Fruit fly (Drosophila melanogaster) whole organism, wandering third instar larva: Measurements from ENCODE around the gene Sgs7.
A peak's percentile ranks its signal among the peaks of the same experiment; 100 is the strongest.

Source experiments
- CG32264 ChIP-seq: fragments of 200-800 bp; sonication (Bioruptor generic); optimal IDR thresholded peaks from 2 replicates; lab custom pipeline; 2016; ENCODE audit warnings: missing biosample characterization, missing genetic modification characterization
- CG9705 ChIP-seq: fragments of 200-800 bp; sonication (Bioruptor generic); optimal IDR thresholded peaks from 2 replicates; lab custom pipeline; 2018; ENCODE audit warnings: missing biosample characterization, mild to moderate bottlenecking, missing genetic modification characterization
- CrebA ChIP-seq: fragments of 200-800 bp; sonication (Bioruptor generic); optimal IDR thresholded peaks from 2 replicates; lab custom pipeline; 2016; ENCODE audit warnings: missing biosample characterization, mild to moderate bottlenecking, missing genetic modification characterization, borderline replicate concordance
- Dif ChIP-seq: fragments of 200-275, 200-300 bp; sonication (Bioruptor generic); optimal IDR thresholded peaks from 2 replicates; lab custom pipeline; 2018; ENCODE audit warnings: missing biosample characterization, missing genetic modification characterization; ENCODE audit not compliant: partially characterized antibody
- GATAd ChIP-seq: sonication (Bioruptor generic); optimal IDR thresholded peaks from 2 replicates; lab custom pipeline; 2016; ENCODE audit warnings: missing biosample characterization, missing genetic modification characterization
- HLH106 ChIP-seq: fragments of 200-800 bp; optimal IDR thresholded peaks from 3 replicates; lab custom pipeline; 2019; ENCODE audit warnings: missing biosample characterization, mild to moderate bottlenecking, missing genetic modification characterization, moderate library complexity
- Hnf4 ChIP-seq: fragments of 200-800 bp; sonication (Bioruptor generic); optimal IDR thresholded peaks from 2 replicates; lab custom pipeline; 2016; ENCODE audit warnings: missing biosample characterization, mild to moderate bottlenecking, missing genetic modification characterization
- Hr83 ChIP-seq: fragments of 200-300 bp; sonication (Bioruptor generic); optimal IDR thresholded peaks from 2 replicates; lab custom pipeline; 2016; ENCODE audit warnings: missing biosample characterization, mild to moderate bottlenecking, missing genetic modification characterization, moderate library complexity; ENCODE audit not compliant: poor library complexity, severe bottlenecking
- Jra ChIP-seq: sonication (Bioruptor generic); optimal IDR thresholded peaks from 2 replicates; lab custom pipeline; 2016; ENCODE audit warnings: missing biosample characterization, missing genetic modification characterization
- Mio ChIP-seq: sonication (Bioruptor generic); optimal IDR thresholded peaks from 2 replicates; lab custom pipeline; 2016; ENCODE audit warnings: missing biosample characterization, missing genetic modification characterization
- Myc ChIP-seq: fragments of >200 bp; optimal IDR thresholded peaks from 2 replicates; lab custom pipeline; 2017
- N ChIP-seq: fragments of >200 bp; optimal IDR thresholded peaks from 2 replicates; lab custom pipeline; 2018; ENCODE audit warnings: missing biosample characterization, missing external identifiers, missing genetic modification characterization
- OdsH ChIP-seq: fragments of 200-800 bp; sonication (Bioruptor generic); optimal IDR thresholded peaks from 2 replicates; lab custom pipeline; 2016; ENCODE audit warnings: missing biosample characterization, mild to moderate bottlenecking, missing genetic modification characterization
- Rel ChIP-seq, 2 experiments: fragments of 200-800 bp; sonication (Bioruptor generic) in 1 of 2; optimal IDR thresholded peaks; 2 replicates in 1 of 2; 3 replicates in 1 of 2; lab custom pipeline; 2016 to 2019; ENCODE audit warnings: mild to moderate bottlenecking in 2 of 2, missing biosample characterization in 2 of 2, missing genetic modification characterization in 2 of 2, moderate library complexity in 1 of 2
- Sp1 ChIP-seq: fragments of 200-800 bp; sonication (Bioruptor generic); optimal IDR thresholded peaks from 3 replicates; lab custom pipeline; 2019; ENCODE audit warnings: missing biosample characterization, mild to moderate bottlenecking, missing genetic modification characterization, moderate library complexity
- Vsx2 ChIP-seq: fragments of 200-300, 225-300 bp; sonication (Bioruptor generic); optimal IDR thresholded peaks from 2 replicates; lab custom pipeline; 2018; ENCODE audit warnings: missing biosample characterization, missing genetic modification characterization; ENCODE audit not compliant: partially characterized antibody
- br ChIP-seq: fragments of 200-800 bp; sonication (Bioruptor generic); optimal IDR thresholded peaks from 2 replicates; lab custom pipeline; 2016; ENCODE audit warnings: missing biosample characterization, missing genetic modification characterization
- brk ChIP-seq: fragments of 200-800 bp; sonication (Bioruptor generic); optimal IDR thresholded peaks from 2 replicates; lab custom pipeline; 2016; ENCODE audit warnings: missing biosample characterization, mild to moderate bottlenecking, missing genetic modification characterization
- dl ChIP-seq, 2 experiments: fragments of 175-275, 200-275 bp in 1 of 2; fragments of 200-275 bp in 1 of 2; sonication (Bioruptor generic); optimal IDR thresholded peaks; lab custom pipeline; 2018; ENCODE audit warnings: mild to moderate bottlenecking in 2 of 2, missing biosample characterization in 2 of 2, missing genetic modification characterization in 2 of 2, moderate library complexity in 2 of 2; ENCODE audit not compliant: partially characterized antibody in 2 of 2, insufficient read depth in 1 of 2
- dmrt93B ChIP-seq: fragments of 200-800 bp; sonication (Bioruptor generic); optimal IDR thresholded peaks from 2 replicates; lab custom pipeline; 2018; ENCODE audit warnings: missing biosample characterization, mild to moderate bottlenecking, missing genetic modification characterization
- ey ChIP-seq: fragments of 200-800 bp; sonication (Bioruptor generic); optimal IDR thresholded peaks from 2 replicates; lab custom pipeline; 2016; ENCODE audit warnings: missing biosample characterization, missing genetic modification characterization
- foxo ChIP-seq, 2 experiments: fragments of 200-800 bp; sonication (Bioruptor generic); optimal IDR thresholded peaks; 2 replicates in 1 of 2; 3 replicates in 1 of 2; lab custom pipeline; 2016 to 2017; ENCODE audit warnings: missing biosample characterization in 2 of 2, missing genetic modification characterization in 2 of 2
- fru ChIP-seq: fragments of 200-800 bp; sonication (Bioruptor generic); optimal IDR thresholded peaks from 3 replicates; lab custom pipeline; 2016; ENCODE audit warnings: missing biosample characterization, mild to moderate bottlenecking, missing genetic modification characterization
- h ChIP-seq: fragments of 200-800 bp; sonication (Bioruptor generic); optimal IDR thresholded peaks from 3 replicates; lab custom pipeline; 2016; ENCODE audit warnings: missing biosample characterization, mild to moderate bottlenecking, missing genetic modification characterization
- lola ChIP-seq: fragments of >200 bp; optimal IDR thresholded peaks from 2 replicates; lab custom pipeline; 2017; ENCODE audit warnings: missing biosample characterization, missing genetic modification characterization
- pan ChIP-seq: fragments of >200 bp; optimal IDR thresholded peaks from 2 replicates; lab custom pipeline; 2017
- psq ChIP-seq: fragments of 200-800 bp; sonication (Bioruptor generic); optimal IDR thresholded peaks from 3 replicates; lab custom pipeline; 2017; ENCODE audit warnings: missing biosample characterization, mild to moderate bottlenecking, missing genetic modification characterization, moderate library complexity
- rgr ChIP-seq: fragments of 200-800 bp; sonication (Bioruptor generic); optimal IDR thresholded peaks from 3 replicates; lab custom pipeline; 2016; ENCODE audit warnings: missing biosample characterization, mild to moderate bottlenecking, missing genetic modification characterization
- sv ChIP-seq: fragments of 200-800 bp; sonication (Bioruptor generic); optimal IDR thresholded peaks from 3 replicates; lab custom pipeline; 2016; ENCODE audit warnings: missing biosample characterization, missing genetic modification characterization
- tai ChIP-seq: sonication (Bioruptor generic); optimal IDR thresholded peaks from 2 replicates; lab custom pipeline; 2016; ENCODE audit warnings: missing biosample characterization, missing genetic modification characterization
- woc ChIP-seq: sonication (Bioruptor generic); optimal IDR thresholded peaks from 2 replicates; lab custom pipeline; 2016; ENCODE audit warnings: missing biosample characterization, mild to moderate bottlenecking, missing genetic modification characterization

Gene Sgs7

DNA sequence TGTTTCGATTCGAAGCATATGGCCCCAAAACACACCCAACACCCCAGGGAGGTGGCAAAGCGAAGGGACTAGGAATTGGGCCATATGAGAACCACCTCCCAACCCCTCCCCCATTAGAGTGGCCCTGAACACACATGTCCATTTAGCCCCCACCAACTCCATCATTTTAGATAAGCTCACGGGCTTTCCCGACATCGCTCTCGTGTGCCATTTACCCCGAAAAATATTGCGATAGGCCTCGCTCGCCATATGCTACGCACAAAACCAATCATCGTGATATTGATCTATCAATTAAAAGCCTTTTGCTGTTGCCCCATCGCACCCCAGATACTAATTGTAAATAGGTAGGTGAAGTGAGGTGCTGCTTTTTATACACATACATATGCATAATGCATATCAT lies 20.7 kb downstream of the Sgs7 start:
- TF ChIP-seq CG32264 (no peak), Rel (GFP tag; optimal IDR thresholded peaks at IDR 0.05; lab: Kevin White, UChicago) (no peak), Rel (tag; optimal IDR thresholded peaks at IDR 0.05; lab: Kevin White, UChicago) (peak; percentile 92)

dm6 chr3L:11531300-11531699 lies 21.6 kb downstream of the Sgs7 start:
- TF ChIP-seq Dif (GFP tag; lab: Kevin White, UChicago) = no peak
- TF ChIP-seq fru = peak; percentile 62
- no peak for TF ChIP-seq dmrt93B (GFP tag; lab: Kevin White, UChicago)
- TF ChIP-seq Mio (GFP tag; lab: Kevin White, UChicago) = no peak
- no peak for TF ChIP-seq Rel (GFP tag; optimal IDR thresholded peaks at IDR 0.05; lab: Kevin White, UChicago)
- peak; percentile 65 for TF ChIP-seq Rel (tag; optimal IDR thresholded peaks at IDR 0.05; lab: Kevin White, UChicago)
- no peak for TF ChIP-seq Hr83 (GFP tag; lab: Kevin White, UChicago)
- TF ChIP-seq pan (lab: Kevin White, UChicago) = no peak
- TF ChIP-seq woc (GFP tag; lab: Kevin White, UChicago) = no peak
- peak; percentile 18 for TF ChIP-seq h (GFP tag; lab: Kevin White, UChicago)

dm6 chr3L:11531994-11532732 lies 22.5 kb downstream of the Sgs7 start:
- TF ChIP-seq pan (lab: Kevin White, UChicago) (no peak), lola (GFP tag; lab: Kevin White, UChicago) (no peak), CG9705 (GFP tag; lab: Kevin White, UChicago) (no peak), fru (no peak)

DNA sequence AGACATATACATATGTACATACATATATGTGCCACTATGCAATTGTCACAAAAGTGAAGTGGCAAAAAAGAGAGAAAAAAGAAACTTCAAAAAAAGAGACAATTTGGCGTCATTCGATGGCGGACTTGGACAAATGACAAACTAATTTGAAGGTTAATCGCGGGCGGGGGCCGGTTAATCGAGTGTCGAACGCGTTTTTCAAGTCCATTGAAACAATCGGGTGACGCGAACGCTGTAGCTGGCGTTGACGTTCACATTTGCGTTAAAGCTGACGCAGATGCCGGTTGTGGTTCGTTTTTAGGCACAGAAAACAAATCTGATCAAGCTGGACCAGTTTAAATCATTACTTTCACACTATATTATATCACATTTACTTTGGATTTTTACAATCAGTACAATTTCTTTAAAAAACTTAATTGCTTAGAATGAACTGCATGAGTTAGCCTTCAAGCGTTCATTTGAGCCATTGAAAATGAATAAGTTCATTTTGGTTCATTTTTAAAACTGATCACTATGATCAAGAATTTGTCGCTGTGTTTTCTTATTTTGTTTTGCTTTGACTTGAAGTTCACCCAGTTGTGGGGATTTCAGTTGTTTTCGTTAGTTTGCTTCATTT lies 24.2 kb downstream of the Sgs7 start:
- no peak for TF ChIP-seq brk (GFP tag; lab: Kevin White, UChicago)
- TF ChIP-seq GATAd (GFP tag; lab: Kevin White, UChicago) = no peak
- TF ChIP-seq foxo (GFP tag; optimal IDR thresholded peaks at IDR 0.05; lab: Kevin White, UChicago) = peak in 1 of 2 experiments; percentile 47
- TF ChIP-seq dmrt93B (GFP tag; lab: Kevin White, UChicago) = peak; percentile 11
- no peak for TF ChIP-seq CrebA (GFP tag; lab: Kevin White, UChicago)
- peak; percentile 19 for TF ChIP-seq rgr
- TF ChIP-seq sv (GFP tag; lab: Kevin White, UChicago) = peak; percentile 50
- peak; percentile 33 for TF ChIP-seq tai
- peak; percentile 55 for TF ChIP-seq br (GFP tag; lab: Kevin White, UChicago)
- TF ChIP-seq ey (GFP tag; lab: Kevin White, UChicago) = peak; percentile 49
- peak; percentile 66 for TF ChIP-seq psq
- no peak for TF ChIP-seq Rel (GFP tag; optimal IDR thresholded peaks at IDR 0.05; lab: Kevin White, UChicago)
- TF ChIP-seq Rel (tag; optimal IDR thresholded peaks at IDR 0.05; lab: Kevin White, UChicago) = no peak
- TF ChIP-seq OdsH (GFP tag; lab: Kevin White, UChicago) = peak; percentile 55
- TF ChIP-seq Myc (lab: Kevin White, UChicago) = no peak
- no peak for TF ChIP-seq Jra (GFP tag; lab: Kevin White, UChicago)
- no peak for TF ChIP-seq lola (GFP tag; lab: Kevin White, UChicago)
- TF ChIP-seq fru = peak; percentile 71
- peak; percentile 3 for TF ChIP-seq Hnf4 (GFP tag; lab: Kevin White, UChicago)
- TF ChIP-seq Sp1 (GFP tag; lab: Kevin White, UChicago) = peak; percentile 54
- TF ChIP-seq h (GFP tag; lab: Kevin White, UChicago) = no peak
- TF ChIP-seq HLH106 (tag; lab: Kevin White, UChicago) = peak; percentile 62

dm6 chr3L:11534391-11535246 lies 25.0 kb downstream of the Sgs7 start:
- peak in 1 of 2 experiments; percentile 15 for TF ChIP-seq foxo (GFP tag; optimal IDR thresholded peaks at IDR 0.05; lab: Kevin White, UChicago)
- TF ChIP-seq Mio (GFP tag; lab: Kevin White, UChicago) = no peak
- no peak for TF ChIP-seq lola (GFP tag; lab: Kevin White, UChicago)
- peak; percentile 30 for TF ChIP-seq psq
- TF ChIP-seq pan (lab: Kevin White, UChicago) = no peak
- peak; percentile 31 for TF ChIP-seq HLH106 (tag; lab: Kevin White, UChicago)
- peak; percentile 42 for TF ChIP-seq h (GFP tag; lab: Kevin White, UChicago)
- TF ChIP-seq Dif (GFP tag; lab: Kevin White, UChicago) = peak; percentile 92
- TF ChIP-seq GATAd (GFP tag; lab: Kevin White, UChicago) = no peak
- no peak for TF ChIP-seq br (GFP tag; lab: Kevin White, UChicago)
- no peak for TF ChIP-seq Jra (GFP tag; lab: Kevin White, UChicago)
- TF ChIP-seq woc (GFP tag; lab: Kevin White, UChicago) = no peak
- no peak for TF ChIP-seq brk (GFP tag; lab: Kevin White, UChicago)
- TF ChIP-seq N (GFP tag; lab: Kevin White, UChicago) = peak; percentile 18
- no peak for TF ChIP-seq fru
- no peak for TF ChIP-seq Rel (GFP tag; optimal IDR thresholded peaks at IDR 0.05; lab: Kevin White, UChicago)
- peak; percentile 34 for TF ChIP-seq Rel (tag; optimal IDR thresholded peaks at IDR 0.05; lab: Kevin White, UChicago)
- no peak for TF ChIP-seq CG9705 (GFP tag; lab: Kevin White, UChicago)
- peak; percentile 50 for TF ChIP-seq Vsx2 (GFP tag; lab: Kevin White, UChicago)
- TF ChIP-seq Hr83 (GFP tag; lab: Kevin White, UChicago) = peak; percentile 8
- TF ChIP-seq Sp1 (GFP tag; lab: Kevin White, UChicago) = peak; percentile 4
- no peak for TF ChIP-seq dmrt93B (GFP tag; lab: Kevin White, UChicago)
- TF ChIP-seq tai = no peak
- peak; percentile 39 for TF ChIP-seq rgr
- TF ChIP-seq Hnf4 (GFP tag; lab: Kevin White, UChicago) = no peak
- TF ChIP-seq dl (GFP tag; optimal IDR thresholded peaks at IDR 0.05; lab: Kevin White, UChicago; ENCODE audit: insufficient read depth in 1 of 2, partially characterized antibody in 2 of 2) = peak; percentile 46 to 79
